Worm (Caenorhabditis elegans) whole organism, young adult: ENCODE measurements around the gene hpo-8.

Experiments
- C06A6.2 ChIP-seq: fragments of 200-800 bp; sonication (Bioruptor generic); conservative IDR thresholded peaks from 2 replicates; pipeline ENCODE4 v1.3.6; 2022; ENCODE audit warnings: missing genetic modification characterization, missing compliant biosample characterization
- C17E4.6 ChIP-seq: fragments of 200-800 bp; sonication (Bioruptor generic); IDR thresholded peaks from 2 replicates; pipeline ENCODE4 v1.3.6; 2022; ENCODE audit warnings: missing genetic modification reagents, missing genetic modification characterization, missing compliant biosample characterization
- F33H1.4 ChIP-seq: fragments of 200-800 bp; sonication (Bioruptor generic); IDR thresholded peaks from 2 replicates; pipeline ENCODE4 v1.3.6; 2022; ENCODE audit warnings: missing genetic modification reagents, missing genetic modification characterization, missing compliant biosample characterization
- F37B4.10 ChIP-seq: fragments of 200-800 bp; sonication (Bioruptor generic); IDR thresholded peaks from 2 replicates; pipeline ENCODE4 v1.3.6; 2022; ENCODE audit warnings: missing genetic modification characterization, missing compliant biosample characterization
- F39B2.1 ChIP-seq: fragments of 200-800 bp; sonication (Bioruptor generic); IDR thresholded peaks from 2 replicates; pipeline ENCODE4 v1.3.6; 2022; ENCODE audit warnings: missing genetic modification reagents, missing genetic modification characterization, missing compliant biosample characterization
- F55B11.4 ChIP-seq: sonication (generic microtip); optimal IDR thresholded peaks from 2 replicates; lab custom pipeline; 2016; ENCODE audit warnings: missing compliant biosample characterization, missing genetic modification characterization, borderline replicate concordance; ENCODE audit not compliant: insufficient read depth
- K12H6.12 ChIP-seq: fragments of 200-800 bp; sonication (Bioruptor generic); optimal IDR thresholded peaks from 2 replicates; lab custom pipeline; 2018; ENCODE audit warnings: mild to moderate bottlenecking, missing genetic modification characterization, missing compliant biosample characterization
- T07F8.4 ChIP-seq: sonication (generic microtip); optimal IDR thresholded peaks from 2 replicates; lab custom pipeline; 2016; ENCODE audit warnings: mild to moderate bottlenecking, missing genetic modification characterization, moderate library complexity, missing compliant biosample characterization
- Y53F4B.3 ChIP-seq: fragments of 200-800 bp; sonication (Bioruptor generic); IDR thresholded peaks from 2 replicates; pipeline ENCODE4 v1.3.6; 2022; ENCODE audit warnings: missing genetic modification reagents, missing genetic modification characterization, missing compliant biosample characterization
- Y53G8AR.9 ChIP-seq: fragments of 200-800 bp; sonication (Bioruptor generic); conservative IDR thresholded peaks from 2 replicates; pipeline ENCODE4 v1.3.6; 2022; ENCODE audit warnings: missing genetic modification reagents, missing genetic modification characterization, missing compliant biosample characterization
- ZK185.1 ChIP-seq: sonication (generic microtip); optimal IDR thresholded peaks from 2 replicates; lab custom pipeline; 2016; ENCODE audit warnings: mild to moderate bottlenecking, missing genetic modification characterization, missing compliant biosample characterization; ENCODE audit not compliant: poor library complexity, severe bottlenecking
- akir-1 ChIP-seq: fragments of 200-800 bp; sonication (Bioruptor generic); optimal IDR thresholded peaks from 2 replicates; lab custom pipeline; 2018; ENCODE audit warnings: mild to moderate bottlenecking, missing genetic modification characterization, moderate library complexity, missing compliant biosample characterization
- aptf-3 ChIP-seq: fragments of 200-800 bp; sonication (Bioruptor generic); IDR thresholded peaks from 2 replicates; pipeline ENCODE4 v1.3.6; 2022; ENCODE audit warnings: missing genetic modification characterization, missing compliant biosample characterization
- athp-1 ChIP-seq: sonication (generic microtip); optimal IDR thresholded peaks from 2 replicates; lab custom pipeline; 2017; ENCODE audit warnings: mild to moderate bottlenecking, missing genetic modification characterization, missing compliant biosample characterization
- bed-1 ChIP-seq: fragments of 200-800 bp; sonication (Bioruptor generic); IDR thresholded peaks from 2 replicates; pipeline ENCODE4 v1.3.6; 2022; ENCODE audit warnings: missing genetic modification reagents, missing genetic modification characterization, missing compliant biosample characterization
- ccch-3 ChIP-seq: fragments of 200-800 bp; sonication (Bioruptor generic); optimal IDR thresholded peaks from 2 replicates; lab custom pipeline; 2018; ENCODE audit warnings: mild to moderate bottlenecking, missing genetic modification characterization, missing compliant biosample characterization
- cebp-1 ChIP-seq, 2 experiments: fragments of 200-800 bp in 1 of 2; sonication (Bioruptor generic) in 1 of 2; sonication (generic microtip) in 1 of 2; IDR thresholded peaks in 1 of 2; optimal IDR thresholded peaks in 1 of 2; 2 replicates each; pipeline versions ENCODE4 v1.3.6 to Lab custom; 2017 to 2022; ENCODE audit warnings: missing compliant biosample characterization in 2 of 2, missing genetic modification characterization in 2 of 2, mild to moderate bottlenecking in 1 of 2, missing genetic modification reagents in 1 of 2, moderate library complexity in 1 of 2
- ceh-27 ChIP-seq: fragments of 200-800 bp; sonication (Bioruptor generic); optimal IDR thresholded peaks from 2 replicates; lab custom pipeline; 2018; ENCODE audit warnings: mild to moderate bottlenecking, missing genetic modification characterization, moderate library complexity, missing compliant biosample characterization
- ceh-79 ChIP-seq: sonication (generic microtip); optimal IDR thresholded peaks from 2 replicates; lab custom pipeline; 2017; ENCODE audit warnings: mild to moderate bottlenecking, missing genetic modification characterization, missing compliant biosample characterization
- ceh-91 ChIP-seq: fragments of 200-800 bp; sonication (Bioruptor generic); IDR thresholded peaks from 2 replicates; pipeline ENCODE4 v1.3.6; 2022; ENCODE audit warnings: missing genetic modification reagents, missing genetic modification characterization, missing compliant biosample characterization
- die-1 ChIP-seq: sonication (generic microtip); optimal IDR thresholded peaks from 2 replicates; lab custom pipeline; 2016; ENCODE audit warnings: missing genotype, mild to moderate bottlenecking, missing genetic modification characterization, missing compliant biosample characterization
- egl-18 ChIP-seq: fragments of 200-800 bp; sonication (Bioruptor generic); IDR thresholded peaks from 2 replicates; pipeline ENCODE4 v1.3.6; 2022; ENCODE audit warnings: missing genetic modification reagents, missing genetic modification characterization, missing compliant biosample characterization
- egrh-3 ChIP-seq: fragments of 200-800 bp; sonication (Bioruptor generic); IDR thresholded peaks from 2 replicates; pipeline ENCODE4 v1.3.6; 2022; ENCODE audit warnings: missing genetic modification reagents, missing genetic modification characterization, missing compliant biosample characterization
- fkh-3 ChIP-seq: sonication (generic microtip); optimal IDR thresholded peaks from 2 replicates; lab custom pipeline; 2016; ENCODE audit warnings: mild to moderate bottlenecking, missing genetic modification characterization, missing compliant biosample characterization
- hmg-1.2 ChIP-seq: fragments of 200-800 bp; sonication (Bioruptor generic); IDR thresholded peaks from 2 replicates; pipeline ENCODE4 v1.3.6; 2022; ENCODE audit warnings: missing genetic modification reagents, missing genetic modification characterization, missing compliant biosample characterization
- let-526 ChIP-seq: fragments of 200-800 bp; sonication (Bioruptor generic); IDR thresholded peaks from 2 replicates; pipeline ENCODE4 v1.3.6; 2022; ENCODE audit warnings: missing genetic modification reagents, missing genetic modification characterization, missing compliant biosample characterization
- lin-26 ChIP-seq: fragments of 200-800 bp; sonication (Bioruptor generic); IDR thresholded peaks from 2 replicates; pipeline ENCODE4 v1.3.6; 2022; ENCODE audit warnings: missing genetic modification reagents, missing genetic modification characterization, missing compliant biosample characterization
- lin-54 ChIP-seq: fragments of 200-800 bp; sonication (Bioruptor generic); optimal IDR thresholded peaks from 2 replicates; lab custom pipeline; 2018; ENCODE audit warnings: mild to moderate bottlenecking, missing genetic modification characterization, missing compliant biosample characterization
- lsl-1 ChIP-seq: fragments of 200-800 bp; sonication (Bioruptor generic); optimal IDR thresholded peaks from 2 replicates; lab custom pipeline; 2018; ENCODE audit warnings: mild to moderate bottlenecking, missing genetic modification characterization, moderate library complexity, missing compliant biosample characterization
- lsy-27 ChIP-seq: sonication (generic microtip); optimal IDR thresholded peaks from 2 replicates; lab custom pipeline; 2017; ENCODE audit warnings: missing genetic modification characterization, mild to moderate bottlenecking, missing compliant biosample characterization, antibody characterized with exemption, missing genotype, borderline replicate concordance; ENCODE audit not compliant: insufficient read depth
- madf-6 ChIP-seq: fragments of 200-800 bp; sonication (Bioruptor generic); IDR thresholded peaks from 2 replicates; pipeline ENCODE4 v1.3.6; 2022; ENCODE audit warnings: missing genetic modification reagents, missing genetic modification characterization, missing compliant biosample characterization
- madf-8 ChIP-seq: fragments of 200-800 bp; sonication (Bioruptor generic); conservative IDR thresholded peaks from 2 replicates; pipeline ENCODE4 v1.3.6; 2022; ENCODE audit warnings: missing genetic modification reagents, missing genetic modification characterization, missing compliant biosample characterization
- mcd-1 ChIP-seq: fragments of 200-800 bp; sonication (Bioruptor generic); IDR thresholded peaks from 2 replicates; pipeline ENCODE4 v1.3.6; 2022; ENCODE audit warnings: missing genetic modification reagents, missing genetic modification characterization, missing compliant biosample characterization
- mxl-1 ChIP-seq: sonication (generic microtip); optimal IDR thresholded peaks from 2 replicates; lab custom pipeline; 2016; ENCODE audit warnings: missing genetic modification characterization, missing compliant biosample characterization
- nfya-1 ChIP-seq: sonication (generic microtip); optimal IDR thresholded peaks from 2 replicates; lab custom pipeline; 2017; ENCODE audit warnings: antibody characterized with exemption, missing compliant biosample characterization, missing genetic modification characterization, borderline replicate concordance; ENCODE audit not compliant: insufficient read depth
- nhr-90 ChIP-seq: sonication (generic microtip); optimal IDR thresholded peaks from 2 replicates; lab custom pipeline; 2016; ENCODE audit warnings: missing genotype, mild to moderate bottlenecking, missing genetic modification characterization, missing compliant biosample characterization
- repo-1 ChIP-seq: sonication (generic microtip); optimal IDR thresholded peaks from 2 replicates; lab custom pipeline; 2017; ENCODE audit warnings: mild to moderate bottlenecking, missing genetic modification characterization, missing compliant biosample characterization
- sea-2 ChIP-seq: fragments of 200-800 bp; sonication (Bioruptor generic); IDR thresholded peaks from 2 replicates; pipeline ENCODE4 v1.3.6; 2022; ENCODE audit warnings: missing genetic modification characterization, missing compliant biosample characterization
- somi-1 ChIP-seq: fragments of 200-800 bp; sonication (Bioruptor generic); optimal IDR thresholded peaks from 2 replicates; lab custom pipeline; 2018; ENCODE audit warnings: mild to moderate bottlenecking, missing genetic modification characterization, missing compliant biosample characterization
- sptf-2 ChIP-seq: fragments of 200-800 bp; sonication (Bioruptor generic); optimal IDR thresholded peaks from 2 replicates; lab custom pipeline; 2018; ENCODE audit warnings: mild to moderate bottlenecking, missing genetic modification characterization, missing compliant biosample characterization
- tbp1 ChIP-seq: fragments of 200-800 bp; sonication (Bioruptor generic); optimal IDR thresholded peaks from 2 replicates; lab custom pipeline; 2018; ENCODE audit warnings: mild to moderate bottlenecking, missing genetic modification characterization, missing compliant biosample characterization
- tbx-9 ChIP-seq: sonication (generic microtip); optimal IDR thresholded peaks from 2 replicates; lab custom pipeline; 2016; ENCODE audit warnings: borderline replicate concordance, missing genetic modification characterization, inconsistent platforms, missing compliant biosample characterization
- tlf-1 ChIP-seq: fragments of 200-800 bp; sonication (Bioruptor generic); optimal IDR thresholded peaks from 2 replicates; lab custom pipeline; 2018; ENCODE audit warnings: mild to moderate bottlenecking, missing genetic modification characterization, missing compliant biosample characterization
- unc-130 ChIP-seq: sonication (generic microtip); optimal IDR thresholded peaks from 2 replicates; lab custom pipeline; 2016; ENCODE audit warnings: missing genetic modification reagents, missing genetic modification characterization, missing compliant biosample characterization
- unc-62 ChIP-seq: fragments of 150-350 bp; optimal IDR thresholded peaks from 2 replicates; lab custom pipeline; 2014; ENCODE audit warnings: missing biosample characterization, missing genetic modification reagents, missing genetic modification characterization
- zfh-2 ChIP-seq: fragments of 200-800 bp; sonication (Bioruptor generic); conservative IDR thresholded peaks from 2 replicates; pipeline ENCODE4 v1.3.6; 2022; ENCODE audit warnings: missing genetic modification reagents, missing genetic modification characterization, missing compliant biosample characterization
- zim-3 ChIP-seq: sonication (generic microtip); optimal IDR thresholded peaks from 2 replicates; lab custom pipeline; 2017; ENCODE audit warnings: mild to moderate bottlenecking, missing genetic modification characterization, moderate library complexity, missing compliant biosample characterization
- ztf-22 ChIP-seq: fragments of 200-800 bp; sonication (Bioruptor generic); optimal IDR thresholded peaks from 2 replicates; lab custom pipeline; 2018; ENCODE audit warnings: mild to moderate bottlenecking, missing genetic modification characterization, moderate library complexity, missing compliant biosample characterization
- ztf-26 ChIP-seq: sonication (generic microtip); optimal IDR thresholded peaks from 2 replicates; lab custom pipeline; 2017; ENCODE audit warnings: missing genetic modification characterization, missing compliant biosample characterization

Gene hpo-8

DNA sequence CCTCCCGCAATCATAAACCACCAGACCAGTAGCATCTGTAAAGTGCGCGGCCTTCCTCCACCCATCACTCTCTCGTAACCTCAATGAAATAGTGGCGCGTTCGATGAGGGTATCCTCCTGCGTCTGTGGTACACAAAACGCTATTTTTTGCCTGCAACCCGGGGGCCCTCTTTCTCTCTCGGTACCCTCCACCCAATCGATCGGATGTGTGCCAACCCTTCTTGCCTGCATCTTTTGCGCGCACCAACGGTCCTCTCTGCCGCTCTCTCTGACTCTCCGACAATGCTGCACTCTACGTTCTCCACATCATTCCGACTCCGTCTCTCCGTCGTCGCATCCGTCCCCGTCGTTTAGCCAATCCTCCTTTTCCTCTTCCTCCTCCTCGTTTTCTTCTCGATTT lies 40.4 kb downstream of the hpo-8 start (continued):
- TF ChIP-seq Y53G8AR.9 (GFP tag; lab: Robert Waterston, UW) (no peak), unc-62 (GFP tag; lab: Kevin White, UChicago) (no peak), tlf-1 (GFP tag; lab: Kevin White, UChicago) (no peak), zfh-2 (GFP tag; lab: Robert Waterston, UW) (peak; percentile 99), somi-1 (peak; percentile 20), lin-26 (GFP tag; lab: Robert Waterston, UW) (0 out of 2 replicates have a peak, but pooled peaks have one; percentile 43), athp-1 (tag; lab: Kevin White, UChicago) (peak; percentile 45), K12H6.12 (tag; lab: Kevin White, UChicago) (peak; percentile 87), ceh-79 (tag; lab: Kevin White, UChicago) (no peak), mxl-1 (tag; lab: Kevin White, UChicago) (no peak), sptf-2 (GFP tag; lab: Kevin White, UChicago) (no peak), F55B11.4 (tag; lab: Kevin White, UChicago) (no peak), lsl-1 (GFP tag; lab: Kevin White, UChicago) (no peak), C06A6.2 (GFP tag; lab: Robert Waterston, UW) (no peak), akir-1 (no peak), lsy-27 (tag; lab: Kevin White, UChicago) (no peak), die-1 (tag; lab: Kevin White, UChicago) (peak; percentile 56), fkh-3 (tag; lab: Kevin White, UChicago) (no peak), ccch-3 (no peak), let-526 (no peak), ceh-91 (GFP tag; lab: Robert Waterston, UW) (no peak), zim-3 (tag; lab: Kevin White, UChicago) (no peak), nhr-90 (no peak), ztf-26 (tag; lab: Kevin White, UChicago) (peak; percentile 34), F33H1.4 (GFP tag; lab: Robert Waterston, UW) (no peak), madf-6 (no peak), C17E4.6 (GFP tag; lab: Robert Waterston, UW) (no peak), T07F8.4 (tag; lab: Kevin White, UChicago) (no peak), ZK185.1 (tag; lab: Kevin White, UChicago) (no peak), Y53F4B.3 (GFP tag; lab: Robert Waterston, UW) (no peak), repo-1 (peak; percentile 25), tbx-9 (tag; lab: Kevin White, UChicago) (no peak), ztf-22 (GFP tag; lab: Kevin White, UChicago) (no peak), hmg-1.2 (peak; percentile 58), ceh-27 (GFP tag; lab: Kevin White, UChicago) (peak; percentile 78), cebp-1 (GFP tag; IDR thresholded peaks at IDR 0.05; lab: Robert Waterston, UW) (no peak), cebp-1 (tag; optimal IDR thresholded peaks at IDR 0.05; lab: Kevin White, UChicago) (peak; percentile 76), egrh-3 (GFP tag; lab: Robert Waterston, UW) (peak; percentile 71; the same call in 1 of the 2 replicates), aptf-3 (GFP tag; lab: Robert Waterston, UW) (no peak), egl-18 (GFP tag; lab: Robert Waterston, UW) (0 out of 2 replicates have a peak, but pooled peaks have one; percentile 45), nfya-1 (tag; lab: Kevin White, UChicago) (no peak), F39B2.1 (GFP tag; lab: Robert Waterston, UW) (no peak), madf-8 (GFP tag; lab: Robert Waterston, UW) (no peak), F37B4.10 (no peak), mcd-1 (GFP tag; lab: Robert Waterston, UW) (peak; percentile 52), bed-1 (no peak), sea-2 (GFP tag; lab: Robert Waterston, UW) (no peak), tbp1 (GFP tag; lab: Kevin White, UChicago) (no peak), unc-130 (GFP tag; lab: Kevin White, UChicago) (no peak), lin-54 (GFP tag; lab: Kevin White, UChicago) (peak; percentile 17)
